Worm (Caenorhabditis elegans) whole organism, L1 larva: Measurements from ENCODE around the gene gcy-9.

Source experiments
- hlh-17 ChIP-seq: fragments of 200-800 bp; sonication (Bioruptor generic); optimal IDR thresholded peaks from 2 replicates; lab custom pipeline; 2018; ENCODE audit warnings: missing genetic modification characterization, mild to moderate bottlenecking, missing compliant biosample characterization, moderate library complexity, borderline replicate concordance
- lin-35 ChIP-seq, 2 experiments: fragments of 150-350 bp; optimal IDR thresholded peaks; 2 replicates each; lab custom pipeline; 2014; ENCODE audit warnings: missing biosample characterization in 2 of 2, missing genetic modification characterization in 2 of 2, missing genetic modification reagents in 2 of 2
- pax-3 ChIP-seq: fragments of 200-800 bp; sonication (Bioruptor generic); optimal IDR thresholded peaks from 2 replicates; lab custom pipeline; 2018; ENCODE audit warnings: mild to moderate bottlenecking, missing genetic modification characterization, moderate library complexity, missing compliant biosample characterization
- skn-1 ChIP-seq: fragments of 150-350 bp; optimal IDR thresholded peaks from 2 replicates; lab custom pipeline; 2014; ENCODE audit warnings: missing biosample characterization, missing genetic modification characterization

DNA sequence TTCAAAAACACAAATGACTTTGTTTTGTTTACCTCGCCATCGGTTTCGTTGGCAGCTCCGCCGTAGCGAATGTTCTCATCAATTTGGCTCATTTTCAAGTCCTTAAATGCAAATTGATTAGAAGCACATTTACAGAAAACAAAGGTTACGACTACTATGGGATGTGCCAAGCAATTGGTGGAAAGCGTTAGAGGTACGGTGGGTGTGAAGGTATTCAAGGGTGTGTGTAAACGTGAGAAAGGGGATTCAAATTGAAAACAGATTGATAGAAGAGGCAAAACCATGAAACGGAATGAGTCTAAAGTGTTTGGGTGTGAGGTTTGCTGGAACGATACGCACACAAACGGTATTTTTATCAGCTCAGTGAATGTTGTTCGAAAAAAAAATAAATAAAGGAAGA is 39.7 kb upstream of the gcy-9 start, which contains the start of gene tni-1:
- no peak for TF ChIP-seq pax-3 (tag; lab: Kevin White, UChicago)
- TF ChIP-seq hlh-17 (GFP tag; lab: Kevin White, UChicago), result no peak
- TF ChIP-seq skn-1, result no peak
- no peak for TF ChIP-seq lin-35 (GFP tag; optimal IDR thresholded peaks at IDR 0.05; lab: Kevin White, UChicago)
